Worm (Caenorhabditis elegans): ENCODE data around the gene ruvb-2.

- TF ChIP-seq aptf-2 (GFP tag; conservative IDR thresholded peaks at IDR 0.05) (no peak), lir-1 (GFP tag; conservative IDR thresholded peaks at IDR 0.05) (no peak), Y95B8A.8 (GFP tag; IDR thresholded peaks at IDR 0.05) (no peak), ama-1 (optimal IDR thresholded peaks at IDR 0.05) (no peak), ama-1 (GFP tag; optimal IDR thresholded peaks at IDR 0.05) (no peak), B0261.1 (tag; optimal IDR thresholded peaks at IDR 0.05) (no peak), unc-62 (GFP tag; optimal IDR thresholded peaks at IDR 0.05) (no peak)
Measured at ce11 chrIV:6958696-6959095, 39.5 kb upstream of the ruvb-2 start.
